Worm (Caenorhabditis elegans): ENCODE results near the gene str-253.

Gene str-253

DNA sequence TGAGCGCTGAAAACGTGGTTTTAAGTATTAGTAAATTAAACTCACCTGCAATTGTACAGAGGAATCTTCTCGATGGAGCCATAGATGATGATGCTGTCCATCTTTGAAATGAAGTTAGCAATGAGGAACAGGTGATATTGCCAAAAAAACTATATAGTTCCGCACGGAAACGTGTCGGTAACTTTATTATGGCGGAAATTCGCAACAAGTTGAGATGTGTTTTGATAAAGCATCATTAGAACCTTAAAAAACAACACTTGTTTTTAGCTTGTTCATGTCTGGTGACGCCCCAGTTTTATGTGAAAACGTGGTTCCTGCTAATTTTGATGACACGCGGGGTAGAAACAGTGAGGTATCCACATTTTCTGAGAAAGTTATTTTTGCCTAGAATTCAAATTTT lies 48.2 kb downstream of the str-253 start, which contains the start of gene srt-40:
srt-40 (minus strand) TSS at position 101 of the 400 bp plus-strand sequence.
- TF ChIP-seq ceh-91 (GFP tag; IDR thresholded peaks at IDR 0.05): no peak
- no peak for TF ChIP-seq chd-7 (tag; optimal IDR thresholded peaks at IDR 0.05)
- no peak for TF ChIP-seq atf-7 (tag; optimal IDR thresholded peaks at IDR 0.05)
- TF ChIP-seq mes-4 (tag; optimal IDR thresholded peaks at IDR 0.05): no peak
- TF ChIP-seq Y95B8A.8 (GFP tag; IDR thresholded peaks at IDR 0.05): no peak
- TF ChIP-seq lin-35 (GFP tag; optimal IDR thresholded peaks at IDR 0.05): no peak
- TF ChIP-seq ceh-27 (GFP tag; optimal IDR thresholded peaks at IDR 0.05): no peak
- no peak for TF ChIP-seq F23B12.7 (tag; optimal IDR thresholded peaks at IDR 0.05; ENCODE audit: insufficient read depth)
- TF ChIP-seq cebp-2 (GFP tag; IDR thresholded peaks at IDR 0.05): no peak
- no peak for TF ChIP-seq lsl-1 (GFP tag; optimal IDR thresholded peaks at IDR 0.05)
- TF ChIP-seq attf-5 (GFP tag; optimal IDR thresholded peaks at IDR 0.05): no peak
- no peak for TF ChIP-seq F55B11.4 (tag; optimal IDR thresholded peaks at IDR 0.05; ENCODE audit: borderline replicate concordance, insufficient read depth)
- TF ChIP-seq gei-17 (GFP tag; optimal IDR thresholded peaks at IDR 0.05): no peak
- TF ChIP-seq tbx-9 (tag; optimal IDR thresholded peaks at IDR 0.05; ENCODE audit: borderline replicate concordance): no peak
- TF ChIP-seq ceh-100 (GFP tag; IDR thresholded peaks at IDR 0.05): no peak
- no peak for TF ChIP-seq bed-1 (GFP tag; IDR thresholded peaks at IDR 0.05)
- TF ChIP-seq snpc-1.1 (tag; optimal IDR thresholded peaks at IDR 0.05; ENCODE audit: insufficient read depth): no peak
- TF ChIP-seq hmg-1.2 (GFP tag; IDR thresholded peaks at IDR 0.05): no peak
- TF ChIP-seq sptf-2 (GFP tag; optimal IDR thresholded peaks at IDR 0.05): no peak
- no peak for TF ChIP-seq mel-28 (tag; optimal IDR thresholded peaks at IDR 0.05; ENCODE audit: borderline replicate concordance)

DNA sequence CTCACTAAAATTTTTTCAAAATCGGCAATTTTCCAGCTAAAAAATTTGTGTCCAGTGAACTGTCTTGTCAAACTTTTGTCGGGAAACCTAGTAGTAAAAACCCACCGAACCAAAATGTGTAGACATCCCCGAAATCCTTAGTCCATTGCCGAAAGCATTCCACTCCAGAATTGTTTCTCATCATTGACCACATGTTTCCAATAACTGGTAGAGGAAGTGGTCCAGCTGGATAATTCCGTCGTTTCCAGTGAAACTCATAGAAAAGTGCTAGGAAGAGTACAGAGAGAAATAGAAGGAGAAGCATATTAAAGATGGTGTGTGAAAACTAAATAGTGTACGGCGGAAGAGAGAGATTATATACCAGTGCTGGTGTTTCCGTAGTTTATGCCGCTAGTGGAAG lies 50.3 kb downstream of the str-253 start, which contains the start of gene cyp-33C12:
cyp-33C12 (minus strand) TSS at position 321 of the 400 bp plus-strand sequence.
- TF ChIP-seq tlf-1 (GFP tag; optimal IDR thresholded peaks at IDR 0.05) (no peak), ceh-100 (GFP tag; IDR thresholded peaks at IDR 0.05) (no peak), egl-44 (GFP tag; IDR thresholded peaks at IDR 0.05) (no peak), F23B12.7 (tag; optimal IDR thresholded peaks at IDR 0.05; ENCODE audit: insufficient read depth) (no peak), madf-8 (GFP tag; conservative IDR thresholded peaks at IDR 0.05) (no peak), ztf-6 (GFP tag; IDR thresholded peaks at IDR 0.05) (no peak), somi-1 (GFP tag; optimal IDR thresholded peaks at IDR 0.05) (no peak), F57C9.4 (tag; optimal IDR thresholded peaks at IDR 0.05) (no peak), nhr-179 (tag; optimal IDR thresholded peaks at IDR 0.05) (no peak), hmg-20 (GFP tag; IDR thresholded peaks at IDR 0.05) (no peak), rec-8 (tag; optimal IDR thresholded peaks at IDR 0.05) (no peak), efl-1 (GFP tag; optimal IDR thresholded peaks at IDR 0.05) (no peak), bed-2 (GFP tag; IDR thresholded peaks at IDR 0.05) (no peak), egl-18 (GFP tag; IDR thresholded peaks at IDR 0.05) (no peak), ceh-40 (GFP tag; IDR thresholded peaks at IDR 0.05) (no peak), F49E8.2 (tag; optimal IDR thresholded peaks at IDR 0.05; ENCODE audit: insufficient read depth) (no peak), nhr-27 (tag; optimal IDR thresholded peaks at IDR 0.05) (no peak), nhr-80 (tag; optimal IDR thresholded peaks at IDR 0.05) (no peak), nfya-2 (GFP tag; IDR thresholded peaks at IDR 0.05) (no peak)

Measured in whole organism, young adult.